Worm (Caenorhabditis elegans) whole organism, L2 larva: Measurements from ENCODE around the gene phyh-1.

ENCODE experiments used
- C34F6.9 ChIP-seq: fragments of 150-350 bp; optimal IDR thresholded peaks from 2 replicates; lab custom pipeline; 2014; ENCODE audit warnings: missing biosample characterization, missing genetic modification characterization
- F13H6.1 ChIP-seq: sonication (generic microtip); optimal IDR thresholded peaks from 2 replicates; lab custom pipeline; 2016; ENCODE audit warnings: missing genetic modification characterization, missing compliant biosample characterization
- alr-1 ChIP-seq: fragments of 150-350 bp; optimal IDR thresholded peaks from 2 replicates; lab custom pipeline; 2014; ENCODE audit warnings: missing biosample characterization, missing genetic modification characterization
- ama-1 ChIP-seq: fragments of 150-350 bp; optimal IDR thresholded peaks from 2 replicates; lab custom pipeline; 2018; ENCODE audit warnings: inconsistent platforms
- blmp-1 ChIP-seq: sonication (generic microtip); optimal IDR thresholded peaks from 2 replicates; lab custom pipeline; 2017; ENCODE audit warnings: missing genetic modification characterization, mild to moderate bottlenecking, missing compliant biosample characterization, antibody characterized with exemption, moderate library complexity; ENCODE audit not compliant: insufficient read depth
- ceh-16 ChIP-seq: fragments of 150-350 bp; optimal IDR thresholded peaks from 2 replicates; lab custom pipeline; 2014; ENCODE audit warnings: missing biosample characterization, missing genetic modification characterization
- ceh-82 ChIP-seq: fragments of 150-350 bp; optimal IDR thresholded peaks from 2 replicates; lab custom pipeline; 2014; ENCODE audit warnings: missing biosample characterization, missing genetic modification characterization
- crh-2 ChIP-seq: sonication (generic microtip); optimal IDR thresholded peaks from 2 replicates; lab custom pipeline; 2017; ENCODE audit warnings: missing biosample characterization, missing genetic modification characterization
- egl-27 ChIP-seq: sonication (generic microtip); optimal IDR thresholded peaks from 3 replicates; lab custom pipeline; 2017; ENCODE audit warnings: missing biosample characterization, missing genetic modification reagents, missing genetic modification characterization
- fos-1 ChIP-seq: fragments of 150-350 bp; optimal IDR thresholded peaks from 2 replicates; lab custom pipeline; 2014; ENCODE audit warnings: missing biosample characterization, missing genetic modification characterization
- lin-13 ChIP-seq: fragments of 150-350 bp; optimal IDR thresholded peaks from 2 replicates; lab custom pipeline; 2014; ENCODE audit warnings: missing biosample characterization, missing genetic modification reagents, missing genetic modification characterization
- lin-39 ChIP-seq: fragments of 150-350 bp; optimal IDR thresholded peaks from 2 replicates; lab custom pipeline; 2014; ENCODE audit warnings: missing biosample characterization, missing genetic modification reagents, missing genetic modification characterization
- lsy-2 ChIP-seq, 2 experiments: fragments of 150-350 bp in 1 of 2; sonication (generic microtip) in 1 of 2; optimal IDR thresholded peaks; 2 replicates each; lab custom pipeline; 2014 to 2017; ENCODE audit warnings: missing biosample characterization in 2 of 2, missing genetic modification characterization in 2 of 2
- mab-5 ChIP-seq: fragments of 150-350 bp; optimal IDR thresholded peaks from 2 replicates; lab custom pipeline; 2014; ENCODE audit warnings: missing biosample characterization, missing genetic modification characterization
- mbf-1 ChIP-seq: sonication (generic microtip); optimal IDR thresholded peaks from 2 replicates; lab custom pipeline; 2017; ENCODE audit warnings: missing biosample characterization, missing genetic modification characterization
- nhr-10 ChIP-seq: sonication (generic microtip); optimal IDR thresholded peaks from 2 replicates; lab custom pipeline; 2017; ENCODE audit warnings: missing biosample characterization, missing genetic modification characterization
- nhr-12 ChIP-seq: fragments of 150-350 bp; optimal IDR thresholded peaks from 2 replicates; lab custom pipeline; 2014; ENCODE audit warnings: missing biosample characterization, missing genetic modification characterization
- nhr-129 ChIP-seq: fragments of 150-350 bp; optimal IDR thresholded peaks from 2 replicates; lab custom pipeline; 2014; ENCODE audit warnings: missing biosample characterization, missing genetic modification characterization
- nhr-23 ChIP-seq: fragments of 150-350 bp; optimal IDR thresholded peaks from 2 replicates; lab custom pipeline; 2014; ENCODE audit warnings: missing biosample characterization, missing genetic modification reagents, missing genetic modification characterization
- nhr-237 ChIP-seq: fragments of 150-350 bp; optimal IDR thresholded peaks from 2 replicates; lab custom pipeline; 2014; ENCODE audit warnings: missing biosample characterization, missing genetic modification characterization
- nhr-6 ChIP-seq: fragments of 150-350 bp; optimal IDR thresholded peaks from 2 replicates; lab custom pipeline; 2014; ENCODE audit warnings: missing biosample characterization, missing genetic modification characterization
- nhr-77 ChIP-seq: fragments of 150-350 bp; optimal IDR thresholded peaks from 2 replicates; lab custom pipeline; 2014; ENCODE audit warnings: missing biosample characterization, missing genetic modification characterization
- peb-1 ChIP-seq: fragments of 150-350 bp; optimal IDR thresholded peaks from 2 replicates; lab custom pipeline; 2014; ENCODE audit warnings: missing biosample characterization, missing genetic modification characterization
- sem-4 ChIP-seq: fragments of 150-350 bp; optimal IDR thresholded peaks from 2 replicates; lab custom pipeline; 2014; ENCODE audit warnings: missing biosample characterization, missing genetic modification reagents, missing genetic modification characterization
- skn-1 ChIP-seq: sonication (generic microtip); optimal IDR thresholded peaks from 2 replicates; lab custom pipeline; 2017; ENCODE audit warnings: missing biosample characterization, missing genetic modification characterization
- sma-9 ChIP-seq, 2 experiments: fragments of 150-350 bp in 1 of 2; sonication (generic microtip) in 1 of 2; optimal IDR thresholded peaks; 2 replicates each; lab custom pipeline; 2014 to 2016; ENCODE audit warnings: missing genetic modification characterization in 2 of 2, mild to moderate bottlenecking in 1 of 2, missing biosample characterization in 1 of 2, missing compliant biosample characterization in 1 of 2, missing genetic modification reagents in 1 of 2, moderate library complexity in 1 of 2
- snpc-4 ChIP-seq: fragments of 150-350 bp; optimal IDR thresholded peaks from 2 replicates; lab custom pipeline; 2014; ENCODE audit warnings: missing biosample characterization, missing genetic modification characterization
- unc-55 ChIP-seq: fragments of 150-350 bp; sonication (generic microtip); optimal IDR thresholded peaks from 3 replicates; lab custom pipeline; 2014; ENCODE audit warnings: missing biosample characterization, missing genetic modification reagents, missing genetic modification characterization
- zag-1 ChIP-seq: fragments of 150-350 bp; optimal IDR thresholded peaks from 2 replicates; lab custom pipeline; 2014; ENCODE audit warnings: missing biosample characterization, missing genetic modification characterization
- ztf-1 ChIP-seq: fragments of 200-800 bp; sonication (Bioruptor generic); conservative IDR thresholded peaks from 2 replicates; pipeline ENCODE4 v1.3.6; 2022; ENCODE audit warnings: missing genetic modification characterization, missing compliant biosample characterization

Gene phyh-1

ce11 chrIV:17273602-17274110, 14.4 kb upstream of the phyh-1 start, which contains the start of gene gln-5:
gln-5 (minus strand) TSS chrIV:17273652.
- no peak for TF ChIP-seq nhr-23 (tag; lab: Kevin White, UChicago)
- TF ChIP-seq ceh-82 (tag; lab: Kevin White, UChicago): no peak
- TF ChIP-seq ama-1 (lab: Kevin White, UChicago): no peak
- no peak for TF ChIP-seq ceh-16 (tag; lab: Kevin White, UChicago)
- TF ChIP-seq nhr-12 (tag; lab: Kevin White, UChicago): no peak
- no peak for TF ChIP-seq mbf-1 (tag; lab: Kevin White, UChicago)
- TF ChIP-seq, all 48 proteins: peak for 0

DNA sequence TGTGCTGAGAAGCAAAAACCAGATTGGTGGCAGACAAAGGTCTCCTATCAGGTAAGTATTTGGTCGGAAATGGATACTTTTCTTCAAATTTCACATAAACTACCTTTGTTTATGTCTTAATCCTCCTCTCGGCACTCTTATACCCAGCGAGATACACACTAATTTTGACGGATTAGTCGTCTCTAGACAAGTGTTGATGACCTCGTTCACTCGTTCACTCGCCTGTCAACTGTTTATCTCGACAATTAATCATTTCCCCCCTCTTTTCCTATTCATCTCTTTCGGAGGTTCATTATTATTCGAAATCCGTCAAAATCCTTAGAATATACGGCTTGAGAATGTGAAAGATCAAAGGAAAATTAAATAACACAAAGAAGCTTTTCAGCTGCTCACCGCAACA, 10.5 kb upstream of the phyh-1 start:
- TF ChIP-seq zag-1 (tag; lab: Kevin White, UChicago): no peak
- TF ChIP-seq ceh-16 (tag; lab: Kevin White, UChicago): peak; percentile 17
- TF ChIP-seq, all 48 proteins: peak for 1

ce11 chrIV:17269042-17269441, 9.8 kb upstream of the phyh-1 start, which contains the start of gene atgp-1:
atgp-1 (plus strand) TSS chrIV:17269342.
- TF ChIP-seq nhr-77 (tag; lab: Kevin White, UChicago) (no peak), fos-1 (no peak), nhr-12 (tag; lab: Kevin White, UChicago) (no peak), alr-1 (tag; lab: Kevin White, UChicago) (no peak), ceh-16 (tag; lab: Kevin White, UChicago) (no peak), nhr-237 (tag; lab: Kevin White, UChicago) (no peak), egl-27 (tag; lab: Kevin White, UChicago) (no peak)
- TF ChIP-seq, all 48 proteins: peak for 0

- TF ChIP-seq zag-1 (tag; lab: Kevin White, UChicago): peak; percentile 5
- peak; percentile 73 for TF ChIP-seq C34F6.9 (tag; lab: Kevin White, UChicago)
- TF ChIP-seq sem-4 (tag; lab: Kevin White, UChicago): peak; percentile 65
- TF ChIP-seq lin-39 (tag; lab: Kevin White, UChicago): no peak
- TF ChIP-seq lsy-2 (tag; optimal IDR thresholded peaks at IDR 0.05; lab: Kevin White, UChicago): peak in 1 of 2 experiments; percentile 51
- TF ChIP-seq mab-5: peak; percentile 62
- TF ChIP-seq unc-55 (GFP tag; lab: Kevin White, UChicago): peak; percentile 56
- TF ChIP-seq lin-13 (GFP tag; lab: Kevin White, UChicago): peak; percentile 8
- TF ChIP-seq snpc-4: peak; percentile 10
- peak; percentile 41 for TF ChIP-seq ama-1 (lab: Kevin White, UChicago)
- no peak for TF ChIP-seq peb-1 (tag; lab: Kevin White, UChicago)
- TF ChIP-seq alr-1 (tag; lab: Kevin White, UChicago): no peak
- TF ChIP-seq F13H6.1 (tag; lab: Kevin White, UChicago): peak; percentile 24
- TF ChIP-seq crh-2: peak; percentile 80
- peak; percentile 62 for TF ChIP-seq fos-1
- peak; percentile 45 for TF ChIP-seq sma-9 (GFP tag; optimal IDR thresholded peaks at IDR 0.05; lab: Kevin White, UChicago)
- no peak for TF ChIP-seq sma-9 (tag; optimal IDR thresholded peaks at IDR 0.05; lab: Kevin White, UChicago)
- peak; percentile 87 for TF ChIP-seq nhr-129 (tag; lab: Kevin White, UChicago)
- TF ChIP-seq skn-1: no peak
These were observed 9.4 kb upstream of the phyh-1 start for ce11 chrIV:17268628-17269027.

DNA sequence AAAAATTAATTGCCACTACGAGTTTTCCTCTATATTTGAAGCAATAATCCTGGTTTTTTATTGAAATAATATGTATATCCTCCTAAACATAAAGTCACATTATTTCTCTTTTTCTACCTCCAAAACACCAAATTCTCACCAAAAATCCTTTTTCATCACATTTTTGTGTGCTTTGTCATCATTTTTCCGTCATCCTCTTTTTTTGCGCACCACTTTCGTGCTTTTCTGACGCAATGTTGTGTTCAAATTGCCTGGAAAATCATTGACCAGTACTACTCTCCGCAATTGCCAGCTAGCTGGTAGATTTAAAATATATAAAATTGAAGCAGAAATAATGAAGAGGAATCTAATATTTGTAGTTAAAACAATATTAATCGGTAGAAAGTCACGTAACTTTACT, 8.9 kb upstream of the phyh-1 start:
- TF ChIP-seq snpc-4: no peak
- no peak for TF ChIP-seq blmp-1 (tag; lab: Kevin White, UChicago)
- no peak for TF ChIP-seq F13H6.1 (tag; lab: Kevin White, UChicago)
- TF ChIP-seq ceh-16 (tag; lab: Kevin White, UChicago): no peak
- TF ChIP-seq nhr-10 (tag; lab: Kevin White, UChicago): no peak
- TF ChIP-seq ztf-1 (GFP tag; lab: Robert Waterston, UW): no peak
- no peak for TF ChIP-seq nhr-12 (tag; lab: Kevin White, UChicago)

ce11 chrIV:17267304-17267891, 8.2 kb upstream of the phyh-1 start:
- no peak for TF ChIP-seq nhr-6
- TF ChIP-seq mab-5: peak; percentile 27
- TF ChIP-seq unc-55 (GFP tag; lab: Kevin White, UChicago): peak; percentile 70
